Fruit fly (Drosophila melanogaster): Measurements from ENCODE around the gene CG7653.
A peak's percentile ranks its signal among the peaks of the same experiment; 100 is the strongest.

CG7653 gene

dm6 chr2L:15880056-15880455 lies at the start of gene CG7653:
Gene CG7653 (minus strand): TSS chr2L:15880156.
- TF ChIP-seq usp (GFP tag; optimal IDR thresholded peaks at IDR 0.05) (no peak), psq (optimal IDR thresholded peaks at IDR 0.05) (no peak), CG8478 (optimal IDR thresholded peaks at IDR 0.05) (no peak)

- TF ChIP-seq usp (GFP tag; optimal IDR thresholded peaks at IDR 0.05) (no peak), CG8478 (optimal IDR thresholded peaks at IDR 0.05) (no peak), psq (optimal IDR thresholded peaks at IDR 0.05) (no peak), EcR (GFP tag; optimal IDR thresholded peaks at IDR 0.05) (no peak), pan (optimal IDR thresholded peaks at IDR 0.05) (peak; percentile 62), Dll (optimal IDR thresholded peaks at IDR 0.05) (no peak)
Measured at dm6 chr2L:15923095-15923494, 43.1 kb upstream of the CG7653 start, which contains the start of gene CG4793. Gene CG4793 (plus strand): TSS chr2L:15923395.

dm6 chr2L:15916588-15916987 lies 36.6 kb upstream of the CG7653 start, which contains the start of gene CG13244:
Gene CG13244 (plus strand): TSS chr2L:15916888.
- TF ChIP-seq pan (optimal IDR thresholded peaks at IDR 0.05), result no peak
- TF ChIP-seq CG8478 (optimal IDR thresholded peaks at IDR 0.05), result no peak
- TF ChIP-seq usp (GFP tag; optimal IDR thresholded peaks at IDR 0.05), result no peak
- TF ChIP-seq psq (optimal IDR thresholded peaks at IDR 0.05), result no peak
- TF ChIP-seq Dll (optimal IDR thresholded peaks at IDR 0.05), result no peak
- TF ChIP-seq EcR (GFP tag; optimal IDR thresholded peaks at IDR 0.05), result no peak

dm6 chr2L:15913674-15914037 lies 33.7 kb upstream of the CG7653 start:
- no peak for TF ChIP-seq psq (optimal IDR thresholded peaks at IDR 0.05)
- no peak for TF ChIP-seq Dll (optimal IDR thresholded peaks at IDR 0.05)
- no peak for TF ChIP-seq CG8478 (optimal IDR thresholded peaks at IDR 0.05)
- TF ChIP-seq EcR (GFP tag; optimal IDR thresholded peaks at IDR 0.05), result no peak
- TF ChIP-seq pan (optimal IDR thresholded peaks at IDR 0.05), result no peak
- no peak for TF ChIP-seq usp (GFP tag; optimal IDR thresholded peaks at IDR 0.05)

dm6 chr2L:15912901-15913673 lies 33.1 kb upstream of the CG7653 start:
- peak in 1 of 2 experiments; percentile 20 for TF ChIP-seq EcR (GFP tag; optimal IDR thresholded peaks at IDR 0.05)
- no peak for TF ChIP-seq CG8478 (optimal IDR thresholded peaks at IDR 0.05)
- no peak for TF ChIP-seq usp (GFP tag; optimal IDR thresholded peaks at IDR 0.05)
- TF ChIP-seq pan (optimal IDR thresholded peaks at IDR 0.05), result no peak

dm6 chr2L:15912008-15912900 lies 32.3 kb upstream of the CG7653 start:
- TF ChIP-seq pan (optimal IDR thresholded peaks at IDR 0.05) (no peak), usp (GFP tag; optimal IDR thresholded peaks at IDR 0.05) (no peak), EcR (GFP tag; optimal IDR thresholded peaks at IDR 0.05) (no peak), psq (optimal IDR thresholded peaks at IDR 0.05) (no peak), CG8478 (optimal IDR thresholded peaks at IDR 0.05) (no peak), Dll (optimal IDR thresholded peaks at IDR 0.05) (no peak)

- TF ChIP-seq EcR (GFP tag; optimal IDR thresholded peaks at IDR 0.05) (peak; percentile 96 to 100), usp (GFP tag; optimal IDR thresholded peaks at IDR 0.05) (no peak), pan (optimal IDR thresholded peaks at IDR 0.05) (no peak), CG8478 (optimal IDR thresholded peaks at IDR 0.05) (no peak), Dll (optimal IDR thresholded peaks at IDR 0.05) (peak; percentile 46), psq (optimal IDR thresholded peaks at IDR 0.05) (no peak)
Measured at dm6 chr2L:15911591-15912007, 31.6 kb upstream of the CG7653 start.

dm6 chr2L:15910937-15911590 lies 31.1 kb upstream of the CG7653 start:
- TF ChIP-seq Dll (optimal IDR thresholded peaks at IDR 0.05) (no peak), usp (GFP tag; optimal IDR thresholded peaks at IDR 0.05) (no peak), psq (optimal IDR thresholded peaks at IDR 0.05) (no peak), CG8478 (optimal IDR thresholded peaks at IDR 0.05) (no peak), EcR (GFP tag; optimal IDR thresholded peaks at IDR 0.05) (no peak)

- TF ChIP-seq Dll (optimal IDR thresholded peaks at IDR 0.05) (no peak), CG8478 (optimal IDR thresholded peaks at IDR 0.05) (no peak), psq (optimal IDR thresholded peaks at IDR 0.05) (no peak), EcR (GFP tag; optimal IDR thresholded peaks at IDR 0.05) (no peak), pan (optimal IDR thresholded peaks at IDR 0.05) (no peak), usp (GFP tag; optimal IDR thresholded peaks at IDR 0.05) (no peak)
Measured at dm6 chr2L:15909826-15910225, 29.9 kb upstream of the CG7653 start.

dm6 chr2L:15909277-15909674 lies 29.3 kb upstream of the CG7653 start:
- no peak for TF ChIP-seq EcR (GFP tag; optimal IDR thresholded peaks at IDR 0.05)
- TF ChIP-seq psq (optimal IDR thresholded peaks at IDR 0.05), result no peak
- TF ChIP-seq Dll (optimal IDR thresholded peaks at IDR 0.05), result no peak
- no peak for TF ChIP-seq pan (optimal IDR thresholded peaks at IDR 0.05)
- TF ChIP-seq CG8478 (optimal IDR thresholded peaks at IDR 0.05), result no peak
- no peak for TF ChIP-seq usp (GFP tag; optimal IDR thresholded peaks at IDR 0.05)

- TF ChIP-seq EcR (GFP tag; optimal IDR thresholded peaks at IDR 0.05) (peak; percentile 78 to 91), pan (optimal IDR thresholded peaks at IDR 0.05) (no peak), CG8478 (optimal IDR thresholded peaks at IDR 0.05) (no peak), usp (GFP tag; optimal IDR thresholded peaks at IDR 0.05) (no peak), psq (optimal IDR thresholded peaks at IDR 0.05) (no peak), Dll (optimal IDR thresholded peaks at IDR 0.05) (no peak)
Measured at dm6 chr2L:15908496-15909276, 28.7 kb upstream of the CG7653 start.

All from whole organism.